Worm (Caenorhabditis elegans) whole organism, L2 larva: Measurements from ENCODE around the gene csr-1.

Source experiments
- R02D3.7 ChIP-seq: fragments of 150-350 bp; optimal IDR thresholded peaks from 2 replicates; lab custom pipeline; 2014; ENCODE audit warnings: missing biosample characterization, missing genetic modification characterization
- ama-1 ChIP-seq: fragments of 150-350 bp; optimal IDR thresholded peaks from 2 replicates; lab custom pipeline; 2018; ENCODE audit warnings: inconsistent platforms
- blmp-1 ChIP-seq: sonication (generic microtip); optimal IDR thresholded peaks from 2 replicates; lab custom pipeline; 2017; ENCODE audit warnings: missing genetic modification characterization, mild to moderate bottlenecking, missing compliant biosample characterization, antibody characterized with exemption, moderate library complexity; ENCODE audit not compliant: insufficient read depth
- ceh-16 ChIP-seq: fragments of 150-350 bp; optimal IDR thresholded peaks from 2 replicates; lab custom pipeline; 2014; ENCODE audit warnings: missing biosample characterization, missing genetic modification characterization
- ceh-82 ChIP-seq: fragments of 150-350 bp; optimal IDR thresholded peaks from 2 replicates; lab custom pipeline; 2014; ENCODE audit warnings: missing biosample characterization, missing genetic modification characterization
- crh-2 ChIP-seq: sonication (generic microtip); optimal IDR thresholded peaks from 2 replicates; lab custom pipeline; 2017; ENCODE audit warnings: missing biosample characterization, missing genetic modification characterization
- fos-1 ChIP-seq: fragments of 150-350 bp; optimal IDR thresholded peaks from 2 replicates; lab custom pipeline; 2014; ENCODE audit warnings: missing biosample characterization, missing genetic modification characterization
- gmeb-1 ChIP-seq: fragments of 150-350 bp; optimal IDR thresholded peaks from 2 replicates; lab custom pipeline; 2014; ENCODE audit warnings: missing biosample characterization, missing genetic modification characterization
- mab-5 ChIP-seq: fragments of 150-350 bp; optimal IDR thresholded peaks from 2 replicates; lab custom pipeline; 2014; ENCODE audit warnings: missing biosample characterization, missing genetic modification characterization
- nhr-11 ChIP-seq: fragments of 150-350 bp; optimal IDR thresholded peaks from 2 replicates; lab custom pipeline; 2014; ENCODE audit warnings: missing biosample characterization, missing genetic modification characterization
- nhr-12 ChIP-seq: fragments of 150-350 bp; optimal IDR thresholded peaks from 2 replicates; lab custom pipeline; 2014; ENCODE audit warnings: missing biosample characterization, missing genetic modification characterization
- nhr-129 ChIP-seq: fragments of 150-350 bp; optimal IDR thresholded peaks from 2 replicates; lab custom pipeline; 2014; ENCODE audit warnings: missing biosample characterization, missing genetic modification characterization
- nhr-25 ChIP-seq: fragments of 150-350 bp; sonication (generic microtip); optimal IDR thresholded peaks from 3 replicates; lab custom pipeline; 2014; ENCODE audit warnings: missing biosample characterization, missing genetic modification characterization
- nhr-77 ChIP-seq: fragments of 150-350 bp; optimal IDR thresholded peaks from 2 replicates; lab custom pipeline; 2014; ENCODE audit warnings: missing biosample characterization, missing genetic modification characterization
- sma-3 ChIP-seq: sonication (generic microtip); optimal IDR thresholded peaks from 2 replicates; lab custom pipeline; 2016; ENCODE audit warnings: missing genetic modification reagents, missing genetic modification characterization, missing compliant biosample characterization
- sma-9 ChIP-seq, 2 experiments: fragments of 150-350 bp in 1 of 2; sonication (generic microtip) in 1 of 2; optimal IDR thresholded peaks; 2 replicates each; lab custom pipeline; 2014 to 2016; ENCODE audit warnings: missing genetic modification characterization in 2 of 2, mild to moderate bottlenecking in 1 of 2, missing biosample characterization in 1 of 2, missing compliant biosample characterization in 1 of 2, missing genetic modification reagents in 1 of 2, moderate library complexity in 1 of 2
- unc-55 ChIP-seq: fragments of 150-350 bp; sonication (generic microtip); optimal IDR thresholded peaks from 3 replicates; lab custom pipeline; 2014; ENCODE audit warnings: missing biosample characterization, missing genetic modification reagents, missing genetic modification characterization
- ztf-11 ChIP-seq: sonication (generic microtip); optimal IDR thresholded peaks from 2 replicates; lab custom pipeline; 2017; ENCODE audit warnings: missing biosample characterization, missing genetic modification characterization
- ztf-4 ChIP-seq: fragments of 150-350 bp; optimal IDR thresholded peaks from 2 replicates; lab custom pipeline; 2014; ENCODE audit warnings: missing biosample characterization, missing genetic modification characterization

csr-1 gene

DNA sequence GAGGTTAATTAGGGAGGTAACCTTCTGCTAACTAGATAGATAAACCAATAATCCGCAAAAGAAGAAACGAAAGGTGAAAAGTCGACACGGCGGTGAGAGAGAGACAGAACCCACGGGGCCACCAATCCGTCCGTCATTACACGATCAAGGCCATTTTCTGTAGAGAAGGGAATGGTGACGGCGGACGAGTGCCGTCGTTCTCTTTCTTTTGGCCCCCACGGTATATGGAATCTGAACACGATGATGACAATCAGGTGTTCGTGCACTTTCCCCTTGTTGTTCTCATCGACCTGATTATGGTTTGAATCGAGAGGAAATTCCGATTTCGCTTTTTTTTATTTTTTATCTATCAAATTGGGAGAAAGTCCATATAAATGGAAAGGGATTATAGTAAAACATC is 52.3 kb downstream of the csr-1 start:
- TF ChIP-seq sma-3 (GFP tag; lab: Kevin White, UChicago) (peak; percentile 18), fos-1 (tag; lab: Kevin White, UChicago) (peak; percentile 14), nhr-12 (tag; lab: Kevin White, UChicago) (no peak), unc-55 (GFP tag; lab: Kevin White, UChicago) (no peak), R02D3.7 (tag; lab: Kevin White, UChicago) (no peak), ztf-4 (tag; lab: Kevin White, UChicago) (no peak), ztf-11 (tag; lab: Kevin White, UChicago) (no peak), nhr-77 (tag; lab: Kevin White, UChicago) (no peak), ceh-16 (peak; percentile 9), sma-9 (GFP tag; optimal IDR thresholded peaks at IDR 0.05; lab: Kevin White, UChicago) (peak; percentile 21), sma-9 (tag; optimal IDR thresholded peaks at IDR 0.05; lab: Kevin White, UChicago) (no peak), nhr-25 (tag; lab: Kevin White, UChicago) (peak; percentile 41), nhr-129 (no peak), gmeb-1 (tag; lab: Kevin White, UChicago) (no peak), blmp-1 (tag; lab: Kevin White, UChicago) (peak; percentile 89)

DNA sequence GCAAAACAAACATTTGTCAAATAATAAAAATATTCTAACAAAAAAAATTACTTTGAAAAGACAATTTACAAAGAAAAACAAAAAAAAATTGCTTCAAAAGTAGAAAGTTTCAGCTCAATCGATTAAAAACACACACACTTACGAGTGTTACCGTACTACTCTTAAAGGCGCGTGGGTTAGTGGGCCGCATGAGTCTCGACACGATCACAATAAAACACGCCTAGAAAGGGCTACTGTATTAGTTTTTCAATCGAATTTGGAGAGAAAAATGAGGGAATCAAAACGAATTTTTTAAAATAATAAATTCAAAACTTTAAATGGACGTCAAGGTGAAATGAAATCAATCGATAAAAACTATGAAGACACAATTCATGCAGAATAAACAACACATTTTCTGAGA is 53.5 kb downstream of the csr-1 start:
- TF ChIP-seq mab-5 (tag; lab: Kevin White, UChicago) (no peak), nhr-77 (tag; lab: Kevin White, UChicago) (no peak), nhr-11 (tag; lab: Kevin White, UChicago) (no peak), ceh-82 (no peak), crh-2 (no peak), ama-1 (lab: Kevin White, UChicago) (no peak), nhr-129 (no peak)
